Worm (Caenorhabditis elegans): Measurements from ENCODE around the gene tba-9.

DNA sequence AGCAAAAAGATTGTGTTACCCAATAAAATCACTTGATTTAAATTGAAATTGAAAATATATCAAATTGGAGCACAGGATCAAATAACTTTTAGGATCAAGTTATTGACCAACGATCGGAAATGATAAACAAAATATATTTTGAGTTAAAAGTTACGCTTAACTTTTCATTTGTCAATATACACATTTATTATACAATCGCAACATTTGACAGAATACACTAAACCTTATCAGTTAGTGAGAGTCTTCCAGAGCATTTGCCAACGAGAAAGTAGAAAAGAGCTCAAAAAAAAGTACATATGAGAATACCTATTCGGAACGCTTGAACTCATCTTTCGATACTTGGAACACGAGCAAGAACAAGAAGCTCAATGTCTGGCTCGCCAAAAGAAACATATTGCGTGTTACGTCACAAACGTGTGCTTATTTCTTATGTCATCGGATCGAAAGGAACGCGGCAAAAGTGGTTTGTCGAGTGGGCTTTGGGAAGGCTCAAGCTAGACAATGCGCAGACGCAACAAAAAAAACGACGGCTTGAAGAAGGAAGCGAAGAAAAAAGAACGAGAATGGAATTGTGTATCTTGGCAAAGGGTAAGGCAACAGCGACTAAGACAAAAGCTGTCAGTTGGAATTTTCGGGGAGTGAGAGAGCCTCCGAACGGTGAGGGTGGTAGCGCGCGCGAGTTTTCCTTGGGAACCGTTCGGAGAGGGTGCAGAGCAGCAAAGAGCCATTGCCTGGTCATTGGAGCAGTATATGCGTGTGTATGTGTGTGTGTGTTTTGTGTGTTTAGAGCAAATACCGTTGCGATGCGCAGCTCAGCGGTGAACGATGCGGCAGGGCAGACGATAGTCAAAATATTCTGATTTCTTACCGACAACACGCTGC is 26.0 kb upstream of the tba-9 start:
- TF ChIP-seq hnd-1 (tag; optimal IDR thresholded peaks at IDR 0.05) (no peak), ama-1 (optimal IDR thresholded peaks at IDR 0.05) (no peak), scrt-1 (GFP tag; IDR thresholded peaks at IDR 0.05) (0 out of 2 replicates have a peak, but pooled peaks have one; percentile 44), F13C5.2 (tag; optimal IDR thresholded peaks at IDR 0.05) (no peak), B0310.2 (tag; optimal IDR thresholded peaks at IDR 0.05) (no peak), tbx-37 (GFP tag; conservative IDR thresholded peaks at IDR 0.05) (no peak), flt-1 (GFP tag; IDR thresholded peaks at IDR 0.05) (no peak), aly-1 (tag; optimal IDR thresholded peaks at IDR 0.05) (peak; percentile 9), pes-1 (GFP tag; IDR thresholded peaks at IDR 0.05) (no peak)
